Worm (Caenorhabditis elegans) whole organism, early embryonic: ENCODE results near the gene str-114.

ENCODE experiments used
- B0310.2 ChIP-seq: sonication (generic microtip); optimal IDR thresholded peaks from 2 replicates; lab custom pipeline; 2016; ENCODE audit warnings: mild to moderate bottlenecking, missing genetic modification characterization, missing compliant biosample characterization
- ama-1 ChIP-seq: fragments of 150-350 bp; optimal IDR thresholded peaks from 2 replicates; lab custom pipeline; 2014
- ceh-36 ChIP-seq: sonication (generic microtip); optimal IDR thresholded peaks from 2 replicates; lab custom pipeline; 2016; ENCODE audit warnings: missing genetic modification characterization, inconsistent platforms, missing compliant biosample characterization
- ets-7 ChIP-seq: sonication (generic microtip); optimal IDR thresholded peaks from 2 replicates; lab custom pipeline; 2016; ENCODE audit warnings: missing genotype, missing genetic modification characterization, missing compliant biosample characterization
- hmg-4 ChIP-seq: fragments of 200-800 bp; sonication (Bioruptor generic); optimal IDR thresholded peaks from 2 replicates; lab custom pipeline; 2018; ENCODE audit warnings: mild to moderate bottlenecking, missing genetic modification characterization, missing compliant biosample characterization
- scrt-1 ChIP-seq: fragments of 200-800 bp; sonication (Bioruptor generic); IDR thresholded peaks from 2 replicates; pipeline ENCODE4 v1.3.6; 2022; ENCODE audit warnings: missing genetic modification characterization, missing compliant biosample characterization
- sea-1 ChIP-seq: fragments of 200-800 bp; sonication (Bioruptor generic); conservative IDR thresholded peaks from 2 replicates; pipeline ENCODE4 v1.3.6; 2022; ENCODE audit warnings: missing genetic modification characterization, missing compliant biosample characterization
- tra-4 ChIP-seq: sonication (generic microtip); optimal IDR thresholded peaks from 2 replicates; lab custom pipeline; 2017; ENCODE audit warnings: missing genetic modification characterization, missing compliant biosample characterization

DNA sequence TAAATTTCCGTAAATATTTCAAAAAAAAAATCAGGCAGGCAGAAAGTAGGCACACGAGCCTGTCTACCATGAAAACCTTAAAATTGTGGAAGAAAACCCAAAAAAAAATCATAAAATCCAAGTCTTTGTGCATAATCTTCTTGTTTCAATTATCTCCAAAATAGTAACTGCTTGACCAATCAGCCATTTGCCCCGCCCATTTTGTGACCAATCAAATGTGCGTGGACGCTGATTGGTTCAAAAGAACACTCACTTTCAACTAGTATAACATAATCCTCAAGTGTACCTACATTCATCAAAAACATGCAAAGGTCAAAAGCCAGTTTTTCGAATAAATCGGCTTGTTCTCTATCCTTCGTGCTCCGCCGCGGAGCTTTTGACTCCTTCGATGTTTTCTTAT lies 28.9 kb downstream of the str-114 start:
- no peak for TF ChIP-seq ets-7
- no peak for TF ChIP-seq scrt-1 (GFP tag; lab: Robert Waterston, UW)
- no peak for TF ChIP-seq hmg-4 (GFP tag; lab: Kevin White, UChicago)
- TF ChIP-seq ceh-36 (tag; lab: Kevin White, UChicago), result no peak
- TF ChIP-seq B0310.2 (tag; lab: Kevin White, UChicago), result no peak
- no peak for TF ChIP-seq tra-4 (tag; lab: Kevin White, UChicago)
- no peak for TF ChIP-seq ama-1 (lab: Kevin White, UChicago)
- no peak for TF ChIP-seq sea-1
